Fruit fly (Drosophila melanogaster) whole organism, wandering third instar larva: ENCODE data around the gene CG31627.

ENCODE experiments used
- Hnf4 ChIP-seq: fragments of 200-800 bp; sonication (Bioruptor generic); optimal IDR thresholded peaks from 2 replicates; lab custom pipeline; 2016; ENCODE audit warnings: missing biosample characterization, mild to moderate bottlenecking, missing genetic modification characterization
- Hr78 ChIP-seq: fragments of >200 bp; optimal IDR thresholded peaks from 2 replicates; lab custom pipeline; 2017; ENCODE audit warnings: missing biosample characterization, missing genetic modification characterization
- Myc ChIP-seq: fragments of >200 bp; optimal IDR thresholded peaks from 2 replicates; lab custom pipeline; 2017
- Vsx2 ChIP-seq: fragments of 200-300, 225-300 bp; sonication (Bioruptor generic); optimal IDR thresholded peaks from 2 replicates; lab custom pipeline; 2018; ENCODE audit warnings: missing biosample characterization, missing genetic modification characterization; ENCODE audit not compliant: partially characterized antibody
- dl ChIP-seq, 2 experiments: fragments of 175-275, 200-275 bp in 1 of 2; fragments of 200-275 bp in 1 of 2; sonication (Bioruptor generic); optimal IDR thresholded peaks; lab custom pipeline; 2018; ENCODE audit warnings: mild to moderate bottlenecking in 2 of 2, missing biosample characterization in 2 of 2, missing genetic modification characterization in 2 of 2, moderate library complexity in 2 of 2; ENCODE audit not compliant: partially characterized antibody in 2 of 2, insufficient read depth in 1 of 2
- dsf ChIP-seq: sonication (Bioruptor generic); optimal IDR thresholded peaks from 2 replicates; lab custom pipeline; 2016; ENCODE audit warnings: missing biosample characterization, missing genetic modification characterization, borderline replicate concordance
- ey ChIP-seq: fragments of 200-800 bp; sonication (Bioruptor generic); optimal IDR thresholded peaks from 2 replicates; lab custom pipeline; 2016; ENCODE audit warnings: missing biosample characterization, missing genetic modification characterization
- psq ChIP-seq: fragments of 200-800 bp; sonication (Bioruptor generic); optimal IDR thresholded peaks from 3 replicates; lab custom pipeline; 2017; ENCODE audit warnings: missing biosample characterization, mild to moderate bottlenecking, missing genetic modification characterization, moderate library complexity
- rgr ChIP-seq: fragments of 200-800 bp; sonication (Bioruptor generic); optimal IDR thresholded peaks from 3 replicates; lab custom pipeline; 2016; ENCODE audit warnings: missing biosample characterization, mild to moderate bottlenecking, missing genetic modification characterization

DNA sequence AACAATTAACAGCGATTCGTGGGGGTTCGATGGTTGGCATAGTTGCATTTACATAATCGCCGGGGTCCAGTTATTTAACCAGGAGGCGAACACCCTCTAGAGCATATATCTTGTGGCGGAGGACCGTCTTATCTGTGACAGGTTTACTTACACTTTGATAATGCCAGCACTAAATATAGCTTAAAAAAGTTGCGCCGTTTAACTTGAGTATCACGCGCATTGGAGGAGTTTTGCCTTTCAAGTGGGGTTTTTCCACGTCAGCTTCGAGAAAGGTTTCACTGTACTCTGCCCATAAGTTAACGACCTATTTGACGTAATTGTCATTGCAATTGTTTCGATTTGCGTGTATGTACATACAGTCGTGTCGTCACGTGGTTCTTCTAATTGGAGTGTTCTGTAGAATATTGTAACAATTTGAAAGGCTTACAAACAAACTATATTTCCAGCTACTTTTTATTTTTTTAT, 3.8 kb upstream of the CG31627 start:
- TF ChIP-seq Myc (lab: Kevin White, UChicago): no peak
- TF ChIP-seq Hnf4 (GFP tag; lab: Kevin White, UChicago): no peak
- no peak for TF ChIP-seq dl (GFP tag; optimal IDR thresholded peaks at IDR 0.05; lab: Kevin White, UChicago; ENCODE audit: insufficient read depth in 1 of 2, partially characterized antibody in 2 of 2)
- no peak for TF ChIP-seq rgr (GFP tag; lab: Kevin White, UChicago)
- TF ChIP-seq Hr78 (GFP tag; lab: Kevin White, UChicago): no peak
- no peak for TF ChIP-seq dsf
- no peak for TF ChIP-seq ey (GFP tag; lab: Kevin White, UChicago)
- TF ChIP-seq psq (GFP tag; lab: Kevin White, UChicago): no peak
- no peak for TF ChIP-seq Vsx2 (GFP tag; lab: Kevin White, UChicago)
